Fruit fly (Drosophila melanogaster): ENCODE results near the gene CG18641.

- TF ChIP-seq h (GFP tag; optimal IDR thresholded peaks at IDR 0.05), result no peak
- no peak for TF ChIP-seq rgr (GFP tag; optimal IDR thresholded peaks at IDR 0.05)
- no peak for TF ChIP-seq Hr78 (GFP tag; optimal IDR thresholded peaks at IDR 0.05)
Measured at dm6 chr2L:2448514-2448913, 33.4 kb upstream of the CG18641 start.

Data from whole organism, wandering third instar larva.